Worm (Caenorhabditis elegans): Measurements from ENCODE around the gene T25D10.4.

- TF ChIP-seq sea-1 (GFP tag; conservative IDR thresholded peaks at IDR 0.05) = no peak
- TF ChIP-seq ama-1 (optimal IDR thresholded peaks at IDR 0.05) = no peak
- TF ChIP-seq ceh-13 (GFP tag; optimal IDR thresholded peaks at IDR 0.05) = no peak
- no peak for TF ChIP-seq hnd-1 (tag; optimal IDR thresholded peaks at IDR 0.05)
- no peak for TF ChIP-seq pes-1 (GFP tag; IDR thresholded peaks at IDR 0.05)
Observed at ce11 chrII:6441128-6441527, 31.0 kb upstream of the T25D10.4 start, which contains the start of gene cutl-16.
